Fruit fly (Drosophila melanogaster) S2 (cell line): ENCODE data around the gene Ca-alpha1T.

Experiments
- CG8478 ChIP-seq: fragments of >200 bp; optimal IDR thresholded peaks from 2 replicates; lab custom pipeline; 2018
- CTCF ChIP-seq, 2 experiments: fragments of >200 bp; optimal IDR thresholded peaks; 2 replicates each; lab custom pipeline; 2018

DNA sequence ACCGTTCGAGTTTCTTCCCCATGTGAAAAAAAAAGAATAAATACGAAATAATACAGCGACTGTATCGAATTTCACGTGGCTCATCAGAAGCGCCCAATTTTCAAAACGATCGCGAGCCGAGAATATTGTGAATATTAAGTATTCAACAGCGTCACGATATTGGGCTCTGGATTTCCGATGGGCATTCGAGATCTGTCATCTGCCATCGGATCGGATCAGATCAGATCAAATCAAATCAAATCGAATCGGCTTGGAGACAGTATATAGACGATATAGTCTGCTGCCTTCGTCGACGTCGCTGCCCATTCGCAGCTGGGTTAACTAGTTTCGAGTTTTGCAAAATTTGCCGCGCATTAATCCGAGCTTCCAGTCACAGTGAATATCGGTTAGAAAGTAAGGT is 97.7 kb downstream of the Ca-alpha1T start:
- no peak for TF ChIP-seq CG8478 (lab: Kevin White, UChicago)
- no peak for TF ChIP-seq CTCF (optimal IDR thresholded peaks at IDR 0.05; lab: Kevin White, UChicago)
